Worm (Caenorhabditis elegans): ENCODE measurements around the gene btb-14.

The btb-14 gene

ce11 chrII:12343710-12344109 is 39.6 kb upstream of the btb-14 start:
- TF ChIP-seq ets-7 (tag; optimal IDR thresholded peaks at IDR 0.05) (no peak), ama-1 (optimal IDR thresholded peaks at IDR 0.05) (no peak), tra-4 (tag; optimal IDR thresholded peaks at IDR 0.05) (no peak), F13C5.2 (tag; optimal IDR thresholded peaks at IDR 0.05) (no peak), ceh-36 (tag; optimal IDR thresholded peaks at IDR 0.05) (peak; percentile 77), sea-1 (GFP tag; conservative IDR thresholded peaks at IDR 0.05) (no peak)

- TF ChIP-seq ets-7 (tag; optimal IDR thresholded peaks at IDR 0.05) (no peak), pes-1 (GFP tag; IDR thresholded peaks at IDR 0.05) (0 out of 2 replicates have a peak, but pooled peaks have one; percentile 34)
Observed at ce11 chrII:12344787-12345186, 38.5 kb upstream of the btb-14 start, which contains the start of gene C44C11.6. C44C11.6 (plus strand) TSS chrII:12344809.

ce11 chrII:12346289-12346989 is 36.8 kb upstream of the btb-14 start:
- TF ChIP-seq ama-1 (optimal IDR thresholded peaks at IDR 0.05) (no peak), hnd-1 (tag; optimal IDR thresholded peaks at IDR 0.05) (no peak), ets-7 (tag; optimal IDR thresholded peaks at IDR 0.05) (no peak), hmbx-1 (tag; optimal IDR thresholded peaks at IDR 0.05) (no peak), tbx-37 (GFP tag; conservative IDR thresholded peaks at IDR 0.05) (no peak), pes-1 (GFP tag; IDR thresholded peaks at IDR 0.05) (no peak), ceh-13 (GFP tag; optimal IDR thresholded peaks at IDR 0.05) (no peak), aly-1 (tag; optimal IDR thresholded peaks at IDR 0.05) (no peak), F13C5.2 (tag; optimal IDR thresholded peaks at IDR 0.05) (no peak), sea-1 (GFP tag; conservative IDR thresholded peaks at IDR 0.05) (no peak), tbx-11 (GFP tag; IDR thresholded peaks at IDR 0.05) (no peak), tra-4 (tag; optimal IDR thresholded peaks at IDR 0.05) (no peak), flt-1 (GFP tag; IDR thresholded peaks at IDR 0.05) (no peak), ceh-36 (tag; optimal IDR thresholded peaks at IDR 0.05) (no peak), hmg-4 (GFP tag; optimal IDR thresholded peaks at IDR 0.05) (no peak), B0310.2 (tag; optimal IDR thresholded peaks at IDR 0.05) (no peak), scrt-1 (GFP tag; IDR thresholded peaks at IDR 0.05) (no peak)

ce11 chrII:12348957-12349356 is 34.3 kb upstream of the btb-14 start:
- TF ChIP-seq tbx-11 (GFP tag; IDR thresholded peaks at IDR 0.05) (no peak), ama-1 (optimal IDR thresholded peaks at IDR 0.05) (no peak), ceh-36 (tag; optimal IDR thresholded peaks at IDR 0.05) (no peak), tra-4 (tag; optimal IDR thresholded peaks at IDR 0.05) (no peak), flt-1 (GFP tag; IDR thresholded peaks at IDR 0.05) (no peak), hmbx-1 (tag; optimal IDR thresholded peaks at IDR 0.05) (no peak), hnd-1 (tag; optimal IDR thresholded peaks at IDR 0.05) (no peak), tbx-37 (GFP tag; conservative IDR thresholded peaks at IDR 0.05) (no peak), ets-7 (tag; optimal IDR thresholded peaks at IDR 0.05) (no peak), ceh-13 (GFP tag; optimal IDR thresholded peaks at IDR 0.05) (no peak), sea-1 (GFP tag; conservative IDR thresholded peaks at IDR 0.05) (no peak), scrt-1 (GFP tag; IDR thresholded peaks at IDR 0.05) (no peak), B0310.2 (tag; optimal IDR thresholded peaks at IDR 0.05) (no peak), F13C5.2 (tag; optimal IDR thresholded peaks at IDR 0.05) (no peak), pes-1 (GFP tag; IDR thresholded peaks at IDR 0.05) (no peak), aly-1 (tag; optimal IDR thresholded peaks at IDR 0.05) (no peak), hmg-4 (GFP tag; optimal IDR thresholded peaks at IDR 0.05) (no peak)

- TF ChIP-seq tbx-11 (GFP tag; IDR thresholded peaks at IDR 0.05) (no peak), hmbx-1 (tag; optimal IDR thresholded peaks at IDR 0.05) (no peak), scrt-1 (GFP tag; IDR thresholded peaks at IDR 0.05) (no peak), ama-1 (optimal IDR thresholded peaks at IDR 0.05) (no peak), aly-1 (tag; optimal IDR thresholded peaks at IDR 0.05) (no peak), tra-4 (tag; optimal IDR thresholded peaks at IDR 0.05) (no peak), ceh-36 (tag; optimal IDR thresholded peaks at IDR 0.05) (no peak), B0310.2 (tag; optimal IDR thresholded peaks at IDR 0.05) (no peak), sea-1 (GFP tag; conservative IDR thresholded peaks at IDR 0.05) (no peak), hmg-4 (GFP tag; optimal IDR thresholded peaks at IDR 0.05) (no peak), ceh-13 (GFP tag; optimal IDR thresholded peaks at IDR 0.05) (no peak), flt-1 (GFP tag; IDR thresholded peaks at IDR 0.05) (no peak), F13C5.2 (tag; optimal IDR thresholded peaks at IDR 0.05) (no peak), ets-7 (tag; optimal IDR thresholded peaks at IDR 0.05) (no peak), tbx-37 (GFP tag; conservative IDR thresholded peaks at IDR 0.05) (no peak), pes-1 (GFP tag; IDR thresholded peaks at IDR 0.05) (no peak), hnd-1 (tag; optimal IDR thresholded peaks at IDR 0.05) (no peak)
Observed at ce11 chrII:12349866-12350265, 33.4 kb upstream of the btb-14 start.

- TF ChIP-seq hmg-4 (GFP tag; optimal IDR thresholded peaks at IDR 0.05) (no peak), ceh-13 (GFP tag; optimal IDR thresholded peaks at IDR 0.05) (no peak)
Observed at ce11 chrII:12350737-12351275, 32.5 kb upstream of the btb-14 start.

ce11 chrII:12352115-12352514 is 31.1 kb upstream of the btb-14 start, which contains the start of gene ras-1:
ras-1 (minus strand) TSS chrII:12352243.
- no peak for TF ChIP-seq ceh-36 (tag; optimal IDR thresholded peaks at IDR 0.05)
- TF ChIP-seq aly-1 (tag; optimal IDR thresholded peaks at IDR 0.05) = no peak
- no peak for TF ChIP-seq ceh-13 (GFP tag; optimal IDR thresholded peaks at IDR 0.05)
- no peak for TF ChIP-seq B0310.2 (tag; optimal IDR thresholded peaks at IDR 0.05)
- TF ChIP-seq hmbx-1 (tag; optimal IDR thresholded peaks at IDR 0.05) = no peak
- TF ChIP-seq sea-1 (GFP tag; conservative IDR thresholded peaks at IDR 0.05) = no peak
- no peak for TF ChIP-seq hmg-4 (GFP tag; optimal IDR thresholded peaks at IDR 0.05)
- no peak for TF ChIP-seq scrt-1 (GFP tag; IDR thresholded peaks at IDR 0.05)
- TF ChIP-seq ama-1 (optimal IDR thresholded peaks at IDR 0.05) = no peak

ce11 chrII:12353104-12353503 is 30.2 kb upstream of the btb-14 start:
- no peak for TF ChIP-seq ceh-13 (GFP tag; optimal IDR thresholded peaks at IDR 0.05)
- TF ChIP-seq ceh-36 (tag; optimal IDR thresholded peaks at IDR 0.05) = no peak
- no peak for TF ChIP-seq B0310.2 (tag; optimal IDR thresholded peaks at IDR 0.05)
- TF ChIP-seq tra-4 (tag; optimal IDR thresholded peaks at IDR 0.05) = no peak
- TF ChIP-seq scrt-1 (GFP tag; IDR thresholded peaks at IDR 0.05) = no peak
- TF ChIP-seq aly-1 (tag; optimal IDR thresholded peaks at IDR 0.05) = no peak

Measured in whole organism, early embryonic.